Worm (Caenorhabditis elegans): Measurements from ENCODE around the gene Y94H6A.5.
A peak's percentile ranks its signal among the peaks of the same experiment; 100 is the strongest.
"Not testable (repeated sequence)": the region's sequence is repeated elsewhere in the genome, so short reads cannot be mapped to it uniquely, and the experiment has no call there.

Y94H6A.5 gene

ce11 chrIV:2716474-2716873, 12.7 kb upstream of the Y94H6A.5 start, which contains the start of gene Y94H6A.7:
Gene Y94H6A.7 (minus strand): TSS chrIV:2716574.
- not testable (repeated sequence) for TF ChIP-seq tbx-9 (tag; optimal IDR thresholded peaks at IDR 0.05; ENCODE audit: borderline replicate concordance); ceh-27 (GFP tag; optimal IDR thresholded peaks at IDR 0.05); dpff-1 (tag; optimal IDR thresholded peaks at IDR 0.05)

- no peak for TF ChIP-seq Y67H2A.10 (GFP tag; conservative IDR thresholded peaks at IDR 0.05)
- TF ChIP-seq nhr-179 (tag; optimal IDR thresholded peaks at IDR 0.05): no peak
- TF ChIP-seq let-607 (tag; optimal IDR thresholded peaks at IDR 0.05): no peak
- no peak for TF ChIP-seq ceh-40 (GFP tag; IDR thresholded peaks at IDR 0.05)
- TF ChIP-seq fkh-3 (tag; optimal IDR thresholded peaks at IDR 0.05): no peak
These were observed 9.2 kb upstream of the Y94H6A.5 start, which contains the start of gene Y94H6A.12 for ce11 chrIV:2712935-2713334. Gene Y94H6A.12 (minus strand): TSS chrIV:2713035.

ce11 chrIV:2711122-2711669, 7.4 kb upstream of the Y94H6A.5 start:
- TF ChIP-seq him-1 (tag; optimal IDR thresholded peaks at IDR 0.05) (no peak), rec-8 (tag; optimal IDR thresholded peaks at IDR 0.05) (no peak), lin-54 (GFP tag; optimal IDR thresholded peaks at IDR 0.05) (peak; percentile 2), snpc-1.1 (tag; optimal IDR thresholded peaks at IDR 0.05; ENCODE audit: insufficient read depth) (no peak), let-607 (tag; optimal IDR thresholded peaks at IDR 0.05) (peak in 1 of 2 experiments; percentile 38), nhr-27 (tag; optimal IDR thresholded peaks at IDR 0.05) (no peak), hlh-26 (GFP tag; conservative IDR thresholded peaks at IDR 0.05) (no peak), snpc-4 (GFP tag; optimal IDR thresholded peaks at IDR 0.05) (no peak), snpc-4 (tag; optimal IDR thresholded peaks at IDR 0.05) (peak in 1 of 4 experiments; percentile 5), ztf-3 (GFP tag; optimal IDR thresholded peaks at IDR 0.05) (peak; percentile 17), ekl-4 (GFP tag; IDR thresholded peaks at IDR 0.05) (no peak), rpc-1 (optimal IDR thresholded peaks at IDR 0.05) (peak; percentile 12), rpc-1 (tag; optimal IDR thresholded peaks at IDR 0.05) (no peak), F22D6.2 (tag; optimal IDR thresholded peaks at IDR 0.05) (no peak), madf-10 (tag; optimal IDR thresholded peaks at IDR 0.05) (peak; percentile 20), nfyb-1 (GFP tag; IDR thresholded peaks at IDR 0.05) (no peak), tbp1 (GFP tag; optimal IDR thresholded peaks at IDR 0.05) (peak; percentile 24), nhr-80 (tag; optimal IDR thresholded peaks at IDR 0.05) (peak; percentile 15), F37B4.10 (GFP tag; IDR thresholded peaks at IDR 0.05) (no peak), T26A5.8 (tag; optimal IDR thresholded peaks at IDR 0.05) (no peak), mcd-1 (GFP tag; IDR thresholded peaks at IDR 0.05) (peak; percentile 68), B0336.3 (GFP tag; IDR thresholded peaks at IDR 0.05) (no peak), hsf-1 (GFP tag; IDR thresholded peaks at IDR 0.05) (peak; percentile 91), egl-18 (GFP tag; IDR thresholded peaks at IDR 0.05) (no peak), cebp-1 (GFP tag; IDR thresholded peaks at IDR 0.05) (peak; percentile 97), cebp-1 (tag; optimal IDR thresholded peaks at IDR 0.05) (peak; percentile 96), akir-1 (GFP tag; optimal IDR thresholded peaks at IDR 0.05) (no peak)

Data from whole organism, young adult.